Worm (Caenorhabditis elegans) whole organism, L2 larva: ENCODE measurements around the gene prp-9.

Source experiments
- aly-2 ChIP-seq: fragments of 150-350 bp; optimal IDR thresholded peaks from 2 replicates; lab custom pipeline; 2014; ENCODE audit warnings: missing biosample characterization, missing genetic modification characterization
- lin-11 ChIP-seq: fragments of 150-350 bp; sonication (generic microtip); optimal IDR thresholded peaks from 2 replicates; lab custom pipeline; 2014; ENCODE audit warnings: missing biosample characterization, missing genetic modification characterization, inconsistent platforms, mixed read lengths
- lin-13 ChIP-seq: fragments of 150-350 bp; optimal IDR thresholded peaks from 2 replicates; lab custom pipeline; 2014; ENCODE audit warnings: missing biosample characterization, missing genetic modification reagents, missing genetic modification characterization
- lin-39 ChIP-seq: fragments of 150-350 bp; optimal IDR thresholded peaks from 2 replicates; lab custom pipeline; 2014; ENCODE audit warnings: missing biosample characterization, missing genetic modification reagents, missing genetic modification characterization
- unc-62 ChIP-seq: fragments of 150-350 bp; optimal IDR thresholded peaks from 2 replicates; lab custom pipeline; 2014; ENCODE audit warnings: missing biosample characterization, missing genetic modification reagents, missing genetic modification characterization
- ztf-11 ChIP-seq: sonication (generic microtip); optimal IDR thresholded peaks from 2 replicates; lab custom pipeline; 2017; ENCODE audit warnings: missing biosample characterization, missing genetic modification characterization

- TF ChIP-seq lin-13 (no peak), aly-2 (tag; lab: Kevin White, UChicago) (no peak), lin-39 (tag; lab: Kevin White, UChicago) (no peak), unc-62 (no peak), ztf-11 (tag; lab: Kevin White, UChicago) (no peak), lin-11 (tag; lab: Kevin White, UChicago) (no peak)
Measured at ce11 chrII:8551100-8551499, 25.9 kb upstream of the prp-9 start.
